Fruit fly (Drosophila melanogaster): Measurements from ENCODE around the gene CG17078.

Gene CG17078

DNA sequence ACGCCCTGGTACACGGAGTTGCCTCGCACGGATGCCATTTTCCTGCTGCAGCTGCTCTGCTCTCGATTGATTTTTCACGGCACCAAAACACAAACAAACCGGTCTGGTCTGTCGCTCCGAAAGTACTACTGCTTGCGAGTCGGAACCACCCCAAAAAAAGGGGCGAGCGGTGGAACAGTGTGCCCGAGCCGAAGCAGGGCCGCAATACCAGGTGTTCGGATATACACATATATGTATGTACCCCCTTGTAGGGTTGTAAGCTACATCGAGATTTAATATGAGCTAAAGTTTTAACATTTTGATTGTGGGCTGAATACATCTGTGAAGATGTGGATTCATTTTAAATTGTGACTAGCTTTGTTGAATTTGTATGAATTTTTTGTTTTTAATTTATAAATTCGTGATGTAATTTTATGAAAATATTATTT, 7.6 kb upstream of the CG17078 start (continued):
- TF ChIP-seq trh (GFP tag; optimal IDR thresholded peaks at IDR 0.05) (no peak), CG7987 (GFP tag; optimal IDR thresholded peaks at IDR 0.05) (peak; percentile 54), CG13424 (tag; optimal IDR thresholded peaks at IDR 0.05) (peak; percentile 63), NK7.1 (GFP tag; optimal IDR thresholded peaks at IDR 0.05) (no peak), CG12659 (GFP tag; optimal IDR thresholded peaks at IDR 0.05) (peak; percentile 80), MBD-R2 (GFP tag; IDR thresholded peaks at IDR 0.05) (peak; percentile 77; the same call in 1 of the 2 replicates), CG14050 (GFP tag; IDR thresholded peaks at IDR 0.05) (no peak; the same call in 2 of the 3 replicates), Asciz (GFP tag; optimal IDR thresholded peaks at IDR 0.05) (peak; percentile 52), lov (optimal IDR thresholded peaks at IDR 0.05) (no peak), lov (GFP tag; IDR thresholded peaks at IDR 0.05) (0 out of 3 replicates have a peak, but pooled peaks have one; percentile 47), Sox100B (GFP tag; optimal IDR thresholded peaks at IDR 0.05) (peak; percentile 30), ken (GFP tag; IDR thresholded peaks at IDR 0.05) (0 out of 3 replicates have a peak, but pooled peaks have one; percentile 29), C15 (GFP tag; IDR thresholded peaks at IDR 0.05) (no peak), CG12299 (tag; optimal IDR thresholded peaks at IDR 0.05) (peak; percentile 28), ERR (GFP tag; optimal IDR thresholded peaks at IDR 0.05) (no peak), CG15696 (tag; optimal IDR thresholded peaks at IDR 0.05) (peak; percentile 7), prd (optimal IDR thresholded peaks at IDR 0.05) (no peak), prd (GFP tag; IDR thresholded peaks at IDR 0.05) (no peak), fd64A (GFP tag; optimal IDR thresholded peaks at IDR 0.05) (peak; percentile 16), Mad (GFP tag; optimal IDR thresholded peaks at IDR 0.05) (peak; percentile 33), en (GFP tag; optimal IDR thresholded peaks at IDR 0.05) (no peak), CG2678 (tag; optimal IDR thresholded peaks at IDR 0.05) (peak; percentile 69), pum (GFP tag; optimal IDR thresholded peaks at IDR 0.05) (peak; percentile 12), CG14667 (GFP tag; IDR thresholded peaks at IDR 0.05) (no peak), Rx (GFP tag; IDR thresholded peaks at IDR 0.05) (no peak), az2 (GFP tag; optimal IDR thresholded peaks at IDR 0.05) (peak; percentile 42), CG18011 (GFP tag; optimal IDR thresholded peaks at IDR 0.05) (no peak), CG15073 (GFP tag; optimal IDR thresholded peaks at IDR 0.05) (no peak), CG10366 (GFP tag; IDR thresholded peaks at IDR 0.05) (no peak), CG4820 (GFP tag; optimal IDR thresholded peaks at IDR 0.05) (peak; percentile 3), HLH3B (GFP tag; IDR thresholded peaks at IDR 0.05) (no peak), gce (GFP tag; IDR thresholded peaks at IDR 0.05) (no peak), ewg (GFP tag; optimal IDR thresholded peaks at IDR 0.05) (peak; percentile 19), Atf3 (GFP tag; optimal IDR thresholded peaks at IDR 0.05) (no peak), CG11093 (GFP tag; IDR thresholded peaks at IDR 0.05) (no peak), nmo (GFP tag; optimal IDR thresholded peaks at IDR 0.05) (peak; percentile 46), cato (GFP tag; optimal IDR thresholded peaks at IDR 0.05; ENCODE audit: borderline replicate concordance) (no peak), unpg (GFP tag; optimal IDR thresholded peaks at IDR 0.05) (peak; percentile 58), Camta (GFP tag; optimal IDR thresholded peaks at IDR 0.05) (no peak), gt (GFP tag; IDR thresholded peaks at IDR 0.05) (no peak), CG1602 (GFP tag; optimal IDR thresholded peaks at IDR 0.05) (no peak), CG2202 (tag; optimal IDR thresholded peaks at IDR 0.05) (no peak), CG11398 (GFP tag; optimal IDR thresholded peaks at IDR 0.05) (no peak), wdn (GFP tag; IDR thresholded peaks at IDR 0.05) (0 out of 2 replicates have a peak, but pooled peaks have one; percentile 27), CG9727 (GFP tag; optimal IDR thresholded peaks at IDR 0.05) (peak; percentile 53), Awh (GFP tag; IDR thresholded peaks at IDR 0.05) (peak; percentile 53), pita (GFP tag; optimal IDR thresholded peaks at IDR 0.05) (no peak), tio (GFP tag; optimal IDR thresholded peaks at IDR 0.05) (no peak), bab2 (GFP tag; optimal IDR thresholded peaks at IDR 0.05) (peak; percentile 36), Hand (GFP tag; optimal IDR thresholded peaks at IDR 0.05) (peak; percentile 27), MTF-1 (GFP tag; optimal IDR thresholded peaks at IDR 0.05; ENCODE audit: borderline replicate concordance) (peak; percentile 37), ato (GFP tag; IDR thresholded peaks at IDR 0.05; ENCODE audit: partially characterized antibody) (peak; percentile 48; the same call in 1 of the 2 replicates)
